Worm (Caenorhabditis elegans) whole organism, late embryonic: Measurements from ENCODE around the gene ugt-60.
"Not testable (repeated sequence)": the region's sequence is repeated elsewhere in the genome, so short reads cannot be mapped to it uniquely, and the experiment has no call there.

ENCODE experiments used
- C38D4.7 ChIP-seq: fragments of 200-800 bp; sonication (Bioruptor generic); optimal IDR thresholded peaks from 2 replicates; lab custom pipeline; 2018; ENCODE audit warnings: mild to moderate bottlenecking, missing genetic modification characterization, moderate library complexity, missing compliant biosample characterization
- T23F11.4 ChIP-seq: fragments of 200-800 bp; sonication (Bioruptor generic); optimal IDR thresholded peaks from 2 replicates; lab custom pipeline; 2018; ENCODE audit warnings: mild to moderate bottlenecking, missing genetic modification characterization, missing compliant biosample characterization
- ahr-1 ChIP-seq: sonication (generic microtip); optimal IDR thresholded peaks from 2 replicates; lab custom pipeline; 2016; ENCODE audit warnings: missing genetic modification characterization, missing compliant biosample characterization
- ceh-14 ChIP-seq: sonication (generic microtip); optimal IDR thresholded peaks from 2 replicates; lab custom pipeline; 2016; ENCODE audit warnings: missing genotype, missing genetic modification characterization, missing compliant biosample characterization
- ceh-18 ChIP-seq: sonication (generic microtip); optimal IDR thresholded peaks from 2 replicates; lab custom pipeline; 2016; ENCODE audit warnings: missing genetic modification characterization, missing compliant biosample characterization
- ceh-2 ChIP-seq: sonication (generic microtip); optimal IDR thresholded peaks from 2 replicates; lab custom pipeline; 2016; ENCODE audit warnings: missing genotype, missing genetic modification characterization, missing compliant biosample characterization
- ceh-30 ChIP-seq: fragments of 150-350 bp; optimal IDR thresholded peaks from 2 replicates; lab custom pipeline; 2014; ENCODE audit warnings: missing biosample characterization, missing genetic modification characterization
- ceh-45 ChIP-seq: fragments of 200-800 bp; sonication (Bioruptor generic); IDR thresholded peaks from 2 replicates; pipeline ENCODE4 v1.3.6; 2022; ENCODE audit warnings: missing genetic modification reagents, missing genetic modification characterization, missing compliant biosample characterization
- ceh-48 ChIP-seq: sonication (generic microtip); optimal IDR thresholded peaks from 2 replicates; lab custom pipeline; 2016; ENCODE audit warnings: missing genetic modification characterization, inconsistent platforms, missing compliant biosample characterization
- ceh-6 ChIP-seq: fragments of 200-800 bp; sonication (Bioruptor generic); optimal IDR thresholded peaks from 2 replicates; lab custom pipeline; 2018; ENCODE audit warnings: mild to moderate bottlenecking, missing genetic modification characterization, missing compliant biosample characterization
- che-1 ChIP-seq: sonication (generic microtip); optimal IDR thresholded peaks from 2 replicates; lab custom pipeline; 2016; ENCODE audit warnings: mild to moderate bottlenecking, missing genetic modification characterization, missing compliant biosample characterization
- dve-1 ChIP-seq: sonication (generic microtip); optimal IDR thresholded peaks from 2 replicates; lab custom pipeline; 2017; ENCODE audit warnings: antibody characterized with exemption, mild to moderate bottlenecking, missing genetic modification characterization, missing compliant biosample characterization
- elt-2 ChIP-seq: sonication (generic microtip); optimal IDR thresholded peaks from 2 replicates; lab custom pipeline; 2016; ENCODE audit warnings: missing genetic modification reagents, missing genetic modification characterization, missing compliant biosample characterization
- elt-4 ChIP-seq: sonication (generic microtip); optimal IDR thresholded peaks from 2 replicates; lab custom pipeline; 2016; ENCODE audit warnings: missing genetic modification characterization, missing compliant biosample characterization
- ets-4 ChIP-seq: sonication (generic microtip); optimal IDR thresholded peaks from 2 replicates; lab custom pipeline; 2016; ENCODE audit warnings: missing genetic modification characterization, missing compliant biosample characterization
- fax-1 ChIP-seq: sonication (generic microtip); optimal IDR thresholded peaks from 2 replicates; lab custom pipeline; 2016; ENCODE audit warnings: missing genotype, missing genetic modification characterization, missing compliant biosample characterization
- fkh-6 ChIP-seq: sonication (generic microtip); optimal IDR thresholded peaks from 2 replicates; lab custom pipeline; 2016; ENCODE audit warnings: missing genetic modification characterization, missing compliant biosample characterization
- hlh-15 ChIP-seq: sonication (generic microtip); optimal IDR thresholded peaks from 2 replicates; lab custom pipeline; 2016; ENCODE audit warnings: missing genetic modification characterization, missing compliant biosample characterization
- hlh-30 ChIP-seq: sonication (generic microtip); optimal IDR thresholded peaks from 2 replicates; lab custom pipeline; 2017; ENCODE audit warnings: antibody characterized with exemption, missing genetic modification characterization, missing compliant biosample characterization; ENCODE audit not compliant: insufficient read depth
- hlh-6 ChIP-seq: sonication (generic microtip); optimal IDR thresholded peaks from 2 replicates; lab custom pipeline; 2016; ENCODE audit warnings: missing genotype, missing genetic modification characterization, missing compliant biosample characterization
- mec-3 ChIP-seq: sonication (generic microtip); optimal IDR thresholded peaks from 2 replicates; lab custom pipeline; 2016; ENCODE audit warnings: borderline replicate concordance, missing genetic modification characterization, missing compliant biosample characterization
- nfya-1 ChIP-seq: sonication (generic microtip); optimal IDR thresholded peaks from 2 replicates; lab custom pipeline; 2017; ENCODE audit warnings: missing genetic modification characterization, mild to moderate bottlenecking, missing compliant biosample characterization, antibody characterized with exemption, moderate library complexity
- nhr-11 ChIP-seq: fragments of 150-350 bp; optimal IDR thresholded peaks from 2 replicates; lab custom pipeline; 2014; ENCODE audit warnings: missing biosample characterization, missing genetic modification characterization
- nhr-232 ChIP-seq: sonication (generic microtip); optimal IDR thresholded peaks from 2 replicates; lab custom pipeline; 2016; ENCODE audit warnings: missing genetic modification characterization, missing compliant biosample characterization
- npax-4 ChIP-seq: sonication (generic microtip); optimal IDR thresholded peaks from 2 replicates; lab custom pipeline; 2016; ENCODE audit warnings: missing genetic modification characterization, missing compliant biosample characterization
- odd-2 ChIP-seq: sonication (generic microtip); optimal IDR thresholded peaks from 2 replicates; lab custom pipeline; 2017; ENCODE audit warnings: antibody characterized with exemption, mild to moderate bottlenecking, missing genetic modification characterization, missing compliant biosample characterization
- pag-3 ChIP-seq: sonication (generic microtip); optimal IDR thresholded peaks from 2 replicates; lab custom pipeline; 2016; ENCODE audit warnings: missing compliant biosample characterization, missing genetic modification characterization, borderline replicate concordance
- pat-9 ChIP-seq: fragments of 200-800 bp; sonication (Bioruptor generic); optimal IDR thresholded peaks from 2 replicates; lab custom pipeline; 2018; ENCODE audit warnings: mild to moderate bottlenecking, missing genetic modification characterization, moderate library complexity, missing compliant biosample characterization
- pax-1 ChIP-seq: fragments of 150-350 bp; optimal IDR thresholded peaks from 2 replicates; lab custom pipeline; 2014; ENCODE audit warnings: missing biosample characterization, missing genetic modification characterization
- pha-4 ChIP-seq: fragments of 150-350 bp; optimal IDR thresholded peaks from 2 replicates; lab custom pipeline; 2018; ENCODE audit warnings: missing biosample characterization, missing genetic modification reagents, missing genetic modification characterization
- ref-2 ChIP-seq: sonication (generic microtip); optimal IDR thresholded peaks from 2 replicates; lab custom pipeline; 2016; ENCODE audit warnings: missing genetic modification characterization, missing compliant biosample characterization
- sdc-2 ChIP-seq: sonication (generic microtip); optimal IDR thresholded peaks from 2 replicates; lab custom pipeline; 2016; ENCODE audit warnings: missing genotype, missing genetic modification characterization, missing compliant biosample characterization
- sox-2 ChIP-seq: fragments of 200-800 bp; sonication (Bioruptor generic); IDR thresholded peaks from 2 replicates; pipeline ENCODE4 v1.3.6; 2022; ENCODE audit warnings: missing genetic modification reagents, missing genetic modification characterization, missing compliant biosample characterization
- sox-4 ChIP-seq: sonication (generic microtip); optimal IDR thresholded peaks from 2 replicates; lab custom pipeline; 2017; ENCODE audit warnings: mild to moderate bottlenecking, missing genetic modification characterization, inconsistent platforms, missing compliant biosample characterization
- tbx-2 ChIP-seq: sonication (generic microtip); optimal IDR thresholded peaks from 2 replicates; lab custom pipeline; 2016; ENCODE audit warnings: missing genetic modification characterization, missing compliant biosample characterization
- tbx-7 ChIP-seq: sonication (generic microtip); optimal IDR thresholded peaks from 2 replicates; lab custom pipeline; 2016; ENCODE audit warnings: missing genotype, missing genetic modification characterization, missing compliant biosample characterization
- ttx-3 ChIP-seq: sonication (generic microtip); optimal IDR thresholded peaks from 2 replicates; lab custom pipeline; 2016; ENCODE audit warnings: missing genetic modification reagents, missing genetic modification characterization, missing compliant biosample characterization
- unc-3 ChIP-seq, 2 experiments: fragments of 200-800 bp in 1 of 2; sonication (Bioruptor generic) in 1 of 2; sonication (generic microtip) in 1 of 2; conservative IDR thresholded peaks in 1 of 2; optimal IDR thresholded peaks in 1 of 2; 2 replicates each; pipeline versions ENCODE4 v1.3.6 to Lab custom; 2016 to 2022; ENCODE audit warnings: missing compliant biosample characterization in 2 of 2, missing genetic modification characterization in 2 of 2, missing genetic modification reagents in 1 of 2
- unc-42 ChIP-seq: sonication (generic microtip); optimal IDR thresholded peaks from 2 replicates; lab custom pipeline; 2016; ENCODE audit warnings: missing genotype, missing genetic modification characterization, missing compliant biosample characterization
- unc-55 ChIP-seq: sonication (generic microtip); optimal IDR thresholded peaks from 2 replicates; lab custom pipeline; 2017; ENCODE audit warnings: missing biosample characterization, missing genetic modification reagents, missing genetic modification characterization
- unc-86 ChIP-seq: sonication (generic microtip); optimal IDR thresholded peaks from 2 replicates; lab custom pipeline; 2016; ENCODE audit warnings: missing genetic modification characterization, missing compliant biosample characterization
- ztf-16 ChIP-seq: sonication (generic microtip); optimal IDR thresholded peaks from 2 replicates; lab custom pipeline; 2017; ENCODE audit warnings: missing genetic modification characterization, missing compliant biosample characterization

The ugt-60 gene

DNA sequence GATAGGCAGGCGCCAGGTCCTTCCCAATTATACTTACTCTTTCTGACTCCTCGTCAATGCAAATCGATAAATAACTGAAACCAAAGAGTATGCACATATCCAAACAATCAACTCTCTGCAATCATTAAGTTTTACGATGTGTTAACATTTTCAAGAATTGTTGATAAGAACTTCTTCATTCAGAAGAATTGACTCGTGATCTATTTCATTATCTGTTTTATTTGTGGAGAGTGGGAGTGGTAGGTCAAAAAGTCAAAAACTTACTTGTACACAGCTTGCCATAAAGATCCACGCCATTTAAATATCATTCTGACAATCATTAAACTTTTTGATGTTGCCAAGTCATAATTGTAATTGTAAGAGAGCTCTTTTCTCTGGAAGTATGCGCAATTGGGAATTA is 10.5 kb upstream of the ugt-60 start:
- TF ChIP-seq ahr-1 (tag; lab: Kevin White, UChicago) (no peak), sdc-2 (no peak), tbx-7 (tag; lab: Kevin White, UChicago) (no peak), nhr-11 (tag; lab: Kevin White, UChicago) (no peak)

DNA sequence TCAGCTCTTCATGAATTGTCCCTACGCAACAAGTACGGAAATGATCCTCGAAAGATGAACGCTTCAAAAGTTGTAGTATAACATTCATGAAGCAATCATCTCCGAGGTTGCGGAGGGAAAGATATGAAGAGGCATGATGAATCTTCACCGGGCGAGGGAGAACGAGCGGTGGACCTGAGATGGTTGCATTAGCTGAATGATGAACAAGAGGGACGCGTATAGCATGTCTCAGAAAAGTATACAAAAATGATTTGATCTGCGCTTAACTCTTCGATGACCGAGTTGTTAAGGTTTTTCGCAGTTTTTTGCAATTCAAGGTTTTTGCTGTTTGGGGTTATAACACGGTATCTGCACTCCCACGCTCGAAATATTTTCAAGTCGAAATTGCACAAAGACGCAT is 7.1 kb upstream of the ugt-60 start, which contains the start of gene C07A9.10:
C07A9.10 (minus strand) TSS at position 101 of the 400 bp plus-strand sequence.
- TF ChIP-seq nhr-232 (no peak), elt-2 (no peak), ceh-45 (GFP tag; lab: Robert Waterston, UW) (no peak), ets-4 (tag; lab: Kevin White, UChicago) (no peak), fkh-6 (tag; lab: Kevin White, UChicago) (no peak), elt-4 (tag; lab: Kevin White, UChicago) (no peak), unc-55 (GFP tag; lab: Kevin White, UChicago) (no peak), unc-42 (tag; lab: Kevin White, UChicago) (no peak), sox-4 (tag; lab: Kevin White, UChicago) (no peak), nfya-1 (tag; lab: Kevin White, UChicago) (no peak)

DNA sequence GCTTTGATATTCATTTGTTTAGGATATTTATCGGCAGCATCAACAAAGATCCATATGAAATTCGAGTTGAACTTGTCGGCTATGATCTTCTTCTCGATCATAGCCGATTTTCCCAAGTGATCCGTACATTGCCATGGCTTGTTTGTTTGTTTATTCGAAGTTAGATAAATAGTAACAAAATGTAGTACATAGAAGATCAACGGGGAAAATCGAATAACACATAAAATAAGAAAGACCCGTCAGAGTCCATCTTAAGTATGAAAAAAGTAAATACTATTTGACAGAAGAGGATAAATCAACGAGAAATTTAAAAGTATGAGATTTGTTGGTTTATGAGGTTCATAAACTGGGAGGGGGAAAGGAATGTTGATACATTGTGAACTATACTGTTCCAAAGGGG is 3.9 kb upstream of the ugt-60 start, which contains the start of gene C07A9.5:
C07A9.5 (minus strand) TSS at position 101 of the 400 bp plus-strand sequence.
- TF ChIP-seq nhr-11, fax-1, unc-86 (tag; lab: Kevin White, UChicago): not testable (repeated sequence)
- TF ChIP-seq, all 69 proteins: peak for 0; not testable (repeated sequence) for 69

DNA sequence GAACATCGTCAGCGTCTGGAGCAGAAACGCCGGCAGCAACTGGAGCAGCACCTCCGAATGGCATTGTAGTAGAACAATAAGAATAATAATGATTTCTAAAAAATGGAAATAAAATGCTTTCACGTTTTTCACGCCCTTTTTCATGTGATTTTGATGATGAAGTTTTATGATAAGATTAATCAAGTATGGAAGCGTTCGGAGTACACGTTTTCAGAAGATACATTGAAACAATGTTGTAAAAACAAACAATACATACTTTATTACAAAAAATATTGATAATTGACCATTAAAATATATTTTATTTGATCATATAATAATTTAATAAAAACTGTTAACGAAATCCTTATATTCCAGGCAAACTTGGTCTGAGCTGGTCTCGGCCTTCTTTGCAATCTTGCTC is 2.4 kb upstream of the ugt-60 start, which contains the start of gene C07A9.13:
C07A9.13 (minus strand) TSS at position 101 of the 400 bp plus-strand sequence.
- not testable (repeated sequence) for TF ChIP-seq ceh-48 (tag; lab: Kevin White, UChicago); che-1; odd-2

DNA sequence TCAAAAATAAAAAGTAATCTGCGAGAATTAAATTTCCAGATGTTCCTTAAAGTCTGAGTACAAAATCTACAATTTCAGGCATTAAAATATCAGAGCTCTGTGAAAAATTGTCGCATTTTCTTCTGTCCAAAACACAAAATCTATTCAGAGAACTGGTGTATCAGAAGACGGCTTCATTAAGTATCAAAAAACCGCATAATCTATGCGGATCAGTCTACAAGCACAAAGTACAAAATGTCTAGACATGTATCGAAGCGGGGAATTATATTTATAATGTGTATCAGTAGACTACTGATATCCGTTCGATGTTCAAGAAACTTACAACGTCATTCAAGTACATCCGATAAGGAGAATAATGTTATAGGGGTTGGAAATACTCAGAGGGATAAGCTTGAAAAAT is 9.3 kb downstream of the ugt-60 start:
- TF ChIP-seq pat-9 (no peak), nfya-1 (tag; lab: Kevin White, UChicago) (no peak), mec-3 (tag; lab: Kevin White, UChicago) (no peak), ztf-16 (no peak), ceh-2 (no peak), tbx-2 (tag; lab: Kevin White, UChicago) (no peak), ceh-14 (tag; lab: Kevin White, UChicago) (no peak)

DNA sequence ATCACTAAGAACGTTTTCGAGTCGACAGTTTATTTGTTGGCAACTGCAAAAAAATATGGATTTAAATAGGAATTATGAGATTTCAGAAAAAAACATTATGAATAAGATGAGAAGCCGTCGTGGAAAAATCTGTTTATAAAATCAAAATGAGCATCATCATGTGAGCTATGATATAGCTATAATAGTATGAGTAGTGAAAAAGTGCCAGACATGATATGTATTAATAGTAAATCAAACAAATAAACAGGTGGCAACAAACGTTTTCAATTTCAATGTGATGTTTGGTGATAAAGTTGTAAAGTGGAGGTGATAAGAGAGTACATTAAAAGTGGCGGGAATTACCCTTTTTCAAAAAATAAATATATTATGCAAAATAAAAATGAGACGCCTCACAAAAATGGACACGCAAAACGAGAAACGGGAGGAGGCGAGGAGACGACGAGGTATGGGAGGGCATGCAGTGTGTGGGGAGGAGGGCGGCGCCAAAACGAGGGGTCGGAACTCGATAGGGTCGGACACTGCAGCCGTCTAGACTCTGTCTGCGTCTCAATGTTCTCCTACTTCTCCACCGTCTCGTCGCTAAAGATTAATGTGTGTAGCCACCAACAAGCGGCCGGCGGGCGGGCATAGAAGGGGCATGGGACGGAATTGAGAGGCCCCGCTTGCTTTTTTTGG is 11.1 kb downstream of the ugt-60 start, which contains the start of gene C07A9.9:
C07A9.9 (minus strand) TSS at position 51 of the 675 bp plus-strand sequence.
- TF ChIP-seq ceh-18 (tag; lab: Kevin White, UChicago) (peak; percentile 76), ttx-3 (tag; lab: Kevin White, UChicago) (no peak), pax-1 (tag; lab: Kevin White, UChicago) (no peak), hlh-15 (no peak), sox-2 (GFP tag; lab: Robert Waterston, UW) (no peak), pag-3 (tag; lab: Kevin White, UChicago) (peak; percentile 1), T23F11.4 (GFP tag; lab: Kevin White, UChicago) (peak; percentile 25), C38D4.7 (GFP tag; lab: Kevin White, UChicago) (no peak), ref-2 (peak; percentile 70), unc-86 (tag; lab: Kevin White, UChicago) (no peak), hlh-6 (tag; lab: Kevin White, UChicago) (no peak), dve-1 (tag; lab: Kevin White, UChicago) (peak; percentile 53), npax-4 (no peak), ceh-6 (peak; percentile 52), pha-4 (tag; lab: Kevin White, UChicago) (no peak), hlh-30 (tag; lab: Kevin White, UChicago) (no peak), ceh-30 (tag; lab: Kevin White, UChicago) (no peak), unc-3 (GFP tag; conservative IDR thresholded peaks at IDR 0.05; lab: Robert Waterston, UW) (0 out of 2 replicates have a peak, but pooled peaks have one; percentile 4), unc-3 (tag; optimal IDR thresholded peaks at IDR 0.05; lab: Kevin White, UChicago) (no peak), ztf-16 (no peak)
